Worm (Caenorhabditis elegans) whole organism, late embryonic: ENCODE measurements around the gene Y50D7A.1.
A peak's percentile ranks its signal among the peaks of the same experiment; 100 is the strongest.

Source experiments
- C08G9.2 ChIP-seq: sonication (generic microtip); optimal IDR thresholded peaks from 2 replicates; lab custom pipeline; 2016; ENCODE audit warnings: mild to moderate bottlenecking, missing genetic modification characterization, moderate library complexity, missing compliant biosample characterization
- K09A11.1 ChIP-seq: sonication (generic microtip); optimal IDR thresholded peaks from 2 replicates; lab custom pipeline; 2017; ENCODE audit warnings: antibody characterized with exemption, mild to moderate bottlenecking, missing genetic modification characterization, missing compliant biosample characterization; ENCODE audit not compliant: insufficient read depth
- T23F11.4 ChIP-seq: fragments of 200-800 bp; sonication (Bioruptor generic); optimal IDR thresholded peaks from 2 replicates; lab custom pipeline; 2018; ENCODE audit warnings: mild to moderate bottlenecking, missing genetic modification characterization, missing compliant biosample characterization
- Y22D7AL.16 ChIP-seq: sonication (generic microtip); optimal IDR thresholded peaks from 2 replicates; lab custom pipeline; 2016; ENCODE audit warnings: missing genetic modification characterization, missing compliant biosample characterization
- ama-1 ChIP-seq: fragments of 150-350 bp; optimal IDR thresholded peaks from 2 replicates; lab custom pipeline; 2014
- ceh-14 ChIP-seq: sonication (generic microtip); optimal IDR thresholded peaks from 2 replicates; lab custom pipeline; 2016; ENCODE audit warnings: missing genotype, missing genetic modification characterization, missing compliant biosample characterization
- ceh-2 ChIP-seq: sonication (generic microtip); optimal IDR thresholded peaks from 2 replicates; lab custom pipeline; 2016; ENCODE audit warnings: missing genotype, missing genetic modification characterization, missing compliant biosample characterization
- ceh-48 ChIP-seq: sonication (generic microtip); optimal IDR thresholded peaks from 2 replicates; lab custom pipeline; 2016; ENCODE audit warnings: missing genetic modification characterization, inconsistent platforms, missing compliant biosample characterization
- ceh-6 ChIP-seq: fragments of 200-800 bp; sonication (Bioruptor generic); optimal IDR thresholded peaks from 2 replicates; lab custom pipeline; 2018; ENCODE audit warnings: mild to moderate bottlenecking, missing genetic modification characterization, missing compliant biosample characterization
- dmd-4 ChIP-seq: sonication (generic microtip); optimal IDR thresholded peaks from 2 replicates; lab custom pipeline; 2016; ENCODE audit warnings: borderline replicate concordance, missing genetic modification characterization, missing compliant biosample characterization
- elt-4 ChIP-seq: sonication (generic microtip); optimal IDR thresholded peaks from 2 replicates; lab custom pipeline; 2016; ENCODE audit warnings: missing genetic modification characterization, missing compliant biosample characterization
- ets-4 ChIP-seq: sonication (generic microtip); optimal IDR thresholded peaks from 2 replicates; lab custom pipeline; 2016; ENCODE audit warnings: missing genetic modification characterization, missing compliant biosample characterization
- eyg-1 ChIP-seq: sonication (generic microtip); optimal IDR thresholded peaks from 2 replicates; lab custom pipeline; 2016; ENCODE audit warnings: missing genotype, missing genetic modification characterization, missing compliant biosample characterization
- fax-1 ChIP-seq: sonication (generic microtip); optimal IDR thresholded peaks from 2 replicates; lab custom pipeline; 2016; ENCODE audit warnings: missing genotype, missing genetic modification characterization, missing compliant biosample characterization
- fkh-10 ChIP-seq: fragments of 150-350 bp; optimal IDR thresholded peaks from 2 replicates; lab custom pipeline; 2014; ENCODE audit warnings: missing biosample characterization, missing genetic modification reagents, missing genetic modification characterization
- fkh-6 ChIP-seq: sonication (generic microtip); optimal IDR thresholded peaks from 2 replicates; lab custom pipeline; 2016; ENCODE audit warnings: missing genetic modification characterization, missing compliant biosample characterization
- hlh-13 ChIP-seq: fragments of 200-800 bp; sonication (Bioruptor generic); optimal IDR thresholded peaks from 2 replicates; lab custom pipeline; 2018; ENCODE audit warnings: mild to moderate bottlenecking, missing genetic modification characterization, missing compliant biosample characterization
- lin-11 ChIP-seq: fragments of 200-800 bp; sonication (Bioruptor generic); optimal IDR thresholded peaks from 2 replicates; lab custom pipeline; 2018; ENCODE audit warnings: mild to moderate bottlenecking, missing genetic modification characterization, missing compliant biosample characterization
- madf-2 ChIP-seq: sonication (generic microtip); optimal IDR thresholded peaks from 2 replicates; lab custom pipeline; 2017; ENCODE audit warnings: missing genetic modification characterization, missing compliant biosample characterization
- nfya-1 ChIP-seq: sonication (generic microtip); optimal IDR thresholded peaks from 2 replicates; lab custom pipeline; 2017; ENCODE audit warnings: missing genetic modification characterization, mild to moderate bottlenecking, missing compliant biosample characterization, antibody characterized with exemption, moderate library complexity
- nhr-11 ChIP-seq: fragments of 150-350 bp; optimal IDR thresholded peaks from 2 replicates; lab custom pipeline; 2014; ENCODE audit warnings: missing biosample characterization, missing genetic modification characterization
- npax-4 ChIP-seq: sonication (generic microtip); optimal IDR thresholded peaks from 2 replicates; lab custom pipeline; 2016; ENCODE audit warnings: missing genetic modification characterization, missing compliant biosample characterization
- pat-9 ChIP-seq: fragments of 200-800 bp; sonication (Bioruptor generic); optimal IDR thresholded peaks from 2 replicates; lab custom pipeline; 2018; ENCODE audit warnings: mild to moderate bottlenecking, missing genetic modification characterization, moderate library complexity, missing compliant biosample characterization
- pha-2 ChIP-seq: sonication (generic microtip); optimal IDR thresholded peaks from 2 replicates; lab custom pipeline; 2017; ENCODE audit warnings: mild to moderate bottlenecking, missing genetic modification characterization, missing compliant biosample characterization
- pha-4 ChIP-seq: fragments of 150-350 bp; optimal IDR thresholded peaks from 2 replicates; lab custom pipeline; 2018; ENCODE audit warnings: missing biosample characterization, missing genetic modification reagents, missing genetic modification characterization
- pqm-1 ChIP-seq: sonication (generic microtip); optimal IDR thresholded peaks from 2 replicates; lab custom pipeline; 2016; ENCODE audit warnings: missing genetic modification characterization, missing compliant biosample characterization
- pros-1 ChIP-seq: fragments of 150-350 bp; optimal IDR thresholded peaks from 2 replicates; lab custom pipeline; 2014; ENCODE audit warnings: missing biosample characterization, missing genetic modification reagents, missing genetic modification characterization
- ref-2 ChIP-seq: sonication (generic microtip); optimal IDR thresholded peaks from 2 replicates; lab custom pipeline; 2016; ENCODE audit warnings: missing genetic modification characterization, missing compliant biosample characterization
- tbx-2 ChIP-seq: sonication (generic microtip); optimal IDR thresholded peaks from 2 replicates; lab custom pipeline; 2016; ENCODE audit warnings: missing genetic modification characterization, missing compliant biosample characterization
- ttx-3 ChIP-seq: sonication (generic microtip); optimal IDR thresholded peaks from 2 replicates; lab custom pipeline; 2016; ENCODE audit warnings: missing genetic modification reagents, missing genetic modification characterization, missing compliant biosample characterization
- unc-3 ChIP-seq, 2 experiments: fragments of 200-800 bp in 1 of 2; sonication (Bioruptor generic) in 1 of 2; sonication (generic microtip) in 1 of 2; conservative IDR thresholded peaks in 1 of 2; optimal IDR thresholded peaks in 1 of 2; 2 replicates each; pipeline versions ENCODE4 v1.3.6 to Lab custom; 2016 to 2022; ENCODE audit warnings: missing compliant biosample characterization in 2 of 2, missing genetic modification characterization in 2 of 2, missing genetic modification reagents in 1 of 2
- unc-42 ChIP-seq: sonication (generic microtip); optimal IDR thresholded peaks from 2 replicates; lab custom pipeline; 2016; ENCODE audit warnings: missing genotype, missing genetic modification characterization, missing compliant biosample characterization
- unc-55 ChIP-seq: sonication (generic microtip); optimal IDR thresholded peaks from 2 replicates; lab custom pipeline; 2017; ENCODE audit warnings: missing biosample characterization, missing genetic modification reagents, missing genetic modification characterization
- ztf-16 ChIP-seq: sonication (generic microtip); optimal IDR thresholded peaks from 2 replicates; lab custom pipeline; 2017; ENCODE audit warnings: missing genetic modification characterization, missing compliant biosample characterization

Y50D7A.1 gene

DNA sequence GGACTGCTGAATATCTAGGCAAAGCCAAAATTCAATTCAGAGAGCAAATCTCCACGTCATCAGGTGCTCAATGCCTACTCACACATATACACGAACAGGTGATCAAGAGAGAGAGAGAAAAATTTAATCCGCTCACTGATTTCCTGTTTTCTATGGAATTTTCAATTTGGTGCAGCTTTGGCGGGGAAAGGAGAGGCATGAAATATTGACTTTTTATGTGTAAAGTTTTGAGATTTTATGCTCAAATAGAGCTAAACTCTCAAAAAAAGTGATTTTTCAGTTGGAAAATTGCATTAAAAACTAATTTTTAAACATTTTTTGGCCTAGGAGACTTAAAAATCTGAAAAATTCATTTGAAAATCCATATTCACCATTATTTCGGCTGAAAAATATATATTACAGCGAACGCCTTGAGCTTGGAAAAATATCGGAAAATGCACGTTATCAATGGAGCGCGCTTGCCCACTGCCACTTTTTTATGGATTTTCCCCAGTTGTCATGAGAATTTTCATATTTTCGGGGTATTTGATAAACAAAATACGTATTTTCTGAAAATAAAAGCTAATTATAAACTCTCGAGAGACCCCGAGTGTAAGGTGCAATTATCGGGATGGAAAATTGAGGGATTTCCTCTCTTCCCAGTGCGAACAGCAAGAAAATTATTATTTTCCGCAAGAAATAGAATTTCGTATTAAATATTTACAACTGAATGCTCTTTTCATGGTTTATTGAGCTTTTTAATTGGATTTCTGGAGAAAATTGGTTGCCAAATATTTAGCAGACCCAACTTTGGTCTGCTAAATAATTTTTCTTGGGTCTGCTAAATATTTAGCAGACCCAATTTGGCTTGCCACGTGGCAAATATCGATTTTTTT is 51.1 kb downstream of the Y50D7A.1 start:
- peak; percentile 5 for TF ChIP-seq unc-42 (tag; lab: Kevin White, UChicago)
- TF ChIP-seq T23F11.4 (GFP tag; lab: Kevin White, UChicago), result peak; percentile 18
- TF ChIP-seq pha-2 (tag; lab: Kevin White, UChicago), result no peak
- peak; percentile 26 for TF ChIP-seq nfya-1 (tag; lab: Kevin White, UChicago)
- TF ChIP-seq ama-1 (lab: Kevin White, UChicago), result peak; percentile 65
- no peak for TF ChIP-seq hlh-13 (GFP tag; lab: Kevin White, UChicago)
- no peak for TF ChIP-seq npax-4 (tag; lab: Kevin White, UChicago)
- peak; percentile 30 for TF ChIP-seq ceh-14 (tag; lab: Kevin White, UChicago)
- TF ChIP-seq madf-2 (tag; lab: Kevin White, UChicago), result peak; percentile 19
- TF ChIP-seq ref-2 (tag; lab: Kevin White, UChicago), result peak; percentile 27
- TF ChIP-seq ceh-48 (tag; lab: Kevin White, UChicago), result peak; percentile 12

DNA sequence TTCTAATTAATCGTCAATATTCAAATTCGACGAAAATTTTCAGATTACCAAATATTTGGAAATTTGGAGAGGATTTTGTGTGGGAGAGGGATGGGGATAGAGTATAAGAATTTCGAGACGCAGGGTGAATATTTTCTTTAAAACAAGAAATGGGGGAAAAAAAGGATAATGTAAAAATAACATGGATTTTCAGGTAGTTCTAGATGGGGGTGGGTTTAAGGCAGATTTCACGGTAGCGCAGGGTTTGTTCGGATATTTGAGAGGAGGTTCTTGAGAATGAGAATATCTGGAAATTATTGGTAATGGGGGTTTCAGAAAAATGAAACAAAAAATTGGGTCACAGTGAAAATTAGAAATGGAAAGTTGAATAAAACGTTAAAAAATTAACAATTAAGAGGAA is 51.9 kb downstream of the Y50D7A.1 start:
- TF ChIP-seq ama-1 (lab: Kevin White, UChicago), result peak; percentile 36
- TF ChIP-seq pqm-1, result no peak
- no peak for TF ChIP-seq ceh-2 (tag; lab: Kevin White, UChicago)
- no peak for TF ChIP-seq ttx-3 (tag; lab: Kevin White, UChicago)
- TF ChIP-seq nhr-11, result no peak
- TF ChIP-seq fkh-6 (tag; lab: Kevin White, UChicago), result no peak
- no peak for TF ChIP-seq K09A11.1 (tag; lab: Kevin White, UChicago)
- TF ChIP-seq, all 69 proteins: peak for 1

DNA sequence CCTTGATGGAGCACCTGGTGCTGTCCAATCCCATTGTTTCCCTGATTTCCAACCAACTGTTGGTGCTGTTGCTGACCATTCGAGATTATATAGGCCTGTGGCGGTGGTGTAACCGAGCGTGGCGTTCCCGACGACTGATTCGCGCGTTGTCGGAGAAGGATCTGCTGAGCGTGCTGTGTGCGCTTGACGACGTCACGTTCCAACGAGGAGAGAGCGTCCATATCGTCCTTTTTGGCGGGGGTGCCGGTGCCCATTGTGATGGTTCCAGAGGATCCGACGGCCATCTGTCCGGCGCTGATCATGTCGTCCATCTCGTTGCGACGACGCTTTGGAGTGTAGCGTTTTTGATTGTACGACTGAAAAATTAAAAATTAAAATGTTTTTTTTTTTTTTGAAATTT is 53.1 kb downstream of the Y50D7A.1 start:
- TF ChIP-seq nhr-11, result no peak
- TF ChIP-seq ceh-6 (GFP tag; lab: Kevin White, UChicago), result no peak
- TF ChIP-seq Y22D7AL.16 (tag; lab: Kevin White, UChicago), result no peak
- TF ChIP-seq unc-55 (GFP tag; lab: Kevin White, UChicago), result no peak
- no peak for TF ChIP-seq elt-4
- no peak for TF ChIP-seq nfya-1 (tag; lab: Kevin White, UChicago)
- no peak for TF ChIP-seq ztf-16
- TF ChIP-seq eyg-1 (tag; lab: Kevin White, UChicago), result no peak
- no peak for TF ChIP-seq fax-1 (tag; lab: Kevin White, UChicago)
- no peak for TF ChIP-seq fkh-10
- no peak for TF ChIP-seq dmd-4 (tag; lab: Kevin White, UChicago)
- TF ChIP-seq, all 69 proteins: peak for 0

- TF ChIP-seq pat-9 (tag; lab: Kevin White, UChicago), result no peak
- TF ChIP-seq C08G9.2 (tag; lab: Kevin White, UChicago), result peak; percentile 41
- TF ChIP-seq tbx-2 (tag; lab: Kevin White, UChicago), result peak; percentile 12
- TF ChIP-seq lin-11 (tag; lab: Kevin White, UChicago), result no peak
- TF ChIP-seq pros-1 (tag; lab: Kevin White, UChicago), result no peak
- TF ChIP-seq unc-3 (GFP tag; conservative IDR thresholded peaks at IDR 0.05; lab: Robert Waterston, UW), result no peak
- no peak for TF ChIP-seq unc-3 (tag; optimal IDR thresholded peaks at IDR 0.05; lab: Kevin White, UChicago)
- TF ChIP-seq, all 69 proteins: peak for 2
Measured at ce11 chrIII:346942-347341, 54.5 kb downstream of the Y50D7A.1 start.

DNA sequence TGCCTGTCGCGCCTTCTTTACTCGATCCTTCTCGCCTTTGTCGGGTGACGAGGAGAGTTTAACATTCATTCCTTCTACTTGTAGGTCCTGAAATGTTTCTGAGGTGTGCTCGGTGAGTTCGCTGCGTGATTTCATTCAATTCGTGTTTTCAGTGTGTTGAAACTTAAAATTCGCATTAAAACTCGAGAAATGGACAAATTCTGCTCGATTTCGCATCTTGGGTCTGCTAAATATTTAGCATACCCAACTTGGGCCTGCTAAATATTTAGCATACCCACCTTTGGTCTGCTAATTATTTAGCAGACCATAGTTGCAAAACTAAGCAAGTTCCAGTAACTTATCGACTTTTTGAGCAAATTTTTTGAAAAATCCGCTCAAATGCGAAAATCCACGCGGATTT is 54.9 kb downstream of the Y50D7A.1 start:
- TF ChIP-seq fax-1 (tag; lab: Kevin White, UChicago) (no peak), pha-2 (tag; lab: Kevin White, UChicago) (no peak), unc-42 (tag; lab: Kevin White, UChicago) (no peak), ets-4 (tag; lab: Kevin White, UChicago) (no peak), elt-4 (no peak), pha-4 (tag; lab: Kevin White, UChicago) (no peak)
- TF ChIP-seq, all 69 proteins: peak for 0
